Worm (Caenorhabditis elegans): ENCODE data around the gene idpp-16.

Gene idpp-16

ce11 chrV:11644166-11644565, 37.8 kb upstream of the idpp-16 start, which contains the start of gene bir-1:
bir-1 (plus strand) TSS chrV:11644477.
- TF ChIP-seq grh-1 (GFP tag; IDR thresholded peaks at IDR 0.05) (no peak), ztf-4 (tag; optimal IDR thresholded peaks at IDR 0.05) (no peak), fos-1 (tag; optimal IDR thresholded peaks at IDR 0.05) (peak; percentile 25), nhr-11 (tag; optimal IDR thresholded peaks at IDR 0.05) (no peak), zag-1 (tag; optimal IDR thresholded peaks at IDR 0.05) (no peak), ces-1 (GFP tag; optimal IDR thresholded peaks at IDR 0.05) (no peak), egl-13 (tag; optimal IDR thresholded peaks at IDR 0.05) (peak; percentile 29), lin-39 (tag; optimal IDR thresholded peaks at IDR 0.05) (no peak), egl-27 (tag; optimal IDR thresholded peaks at IDR 0.05) (no peak), efl-1 (optimal IDR thresholded peaks at IDR 0.05) (peak; percentile 79 to 85), efl-1 (GFP tag; optimal IDR thresholded peaks at IDR 0.05 in 1 of 2) (peak; percentile 82 to 96), rnt-1 (tag; optimal IDR thresholded peaks at IDR 0.05) (peak; percentile 91), tbx-2 (tag; optimal IDR thresholded peaks at IDR 0.05) (peak; percentile 68), tlp-1 (tag; optimal IDR thresholded peaks at IDR 0.05) (no peak), snu-23 (GFP tag; optimal IDR thresholded peaks at IDR 0.05) (peak; percentile 66), ceh-82 (tag; optimal IDR thresholded peaks at IDR 0.05) (peak in 1 of 3 experiments; percentile 76), blmp-1 (tag; optimal IDR thresholded peaks at IDR 0.05) (peak; percentile 65), skn-1 (tag; optimal IDR thresholded peaks at IDR 0.05) (peak; percentile 71), irx-1 (tag; optimal IDR thresholded peaks at IDR 0.05) (peak; percentile 52), unc-86 (tag; optimal IDR thresholded peaks at IDR 0.05) (peak; percentile 33), C04F5.9 (tag; optimal IDR thresholded peaks at IDR 0.05) (no peak), aha-1 (tag; optimal IDR thresholded peaks at IDR 0.05) (no peak), mdl-1 (tag; optimal IDR thresholded peaks at IDR 0.05) (peak in 1 of 2 experiments; percentile 84), mef-2 (tag; optimal IDR thresholded peaks at IDR 0.05) (no peak), fkh-4 (tag; optimal IDR thresholded peaks at IDR 0.05; ENCODE audit: borderline replicate concordance) (peak; percentile 24), lir-3 (tag; optimal IDR thresholded peaks at IDR 0.05; ENCODE audit: poor library complexity) (peak; percentile 80), sptf-1 (tag; optimal IDR thresholded peaks at IDR 0.05) (no peak), isw-1 (GFP tag; IDR thresholded peaks at IDR 0.05) (peak; percentile 60), ztf-11 (tag; optimal IDR thresholded peaks at IDR 0.05) (peak in 1 of 2 experiments; percentile 60), zip-4 (GFP tag; optimal IDR thresholded peaks at IDR 0.05) (no peak), lin-35 (GFP tag; optimal IDR thresholded peaks at IDR 0.05) (peak; percentile 76 to 89), aly-2 (tag; optimal IDR thresholded peaks at IDR 0.05) (no peak), fkh-8 (tag; optimal IDR thresholded peaks at IDR 0.05) (peak; percentile 59), elt-2 (tag; optimal IDR thresholded peaks at IDR 0.05) (no peak), sox-4 (tag; optimal IDR thresholded peaks at IDR 0.05) (no peak), ceh-88 (GFP tag; IDR thresholded peaks at IDR 0.05) (no peak), vab-15 (tag; optimal IDR thresholded peaks at IDR 0.05) (no peak), lin-15B (tag; optimal IDR thresholded peaks at IDR 0.05) (peak; percentile 81), pqm-1 (tag; optimal IDR thresholded peaks at IDR 0.05) (no peak), C16A3.4 (tag; optimal IDR thresholded peaks at IDR 0.05) (peak; percentile 72), pax-3 (tag; optimal IDR thresholded peaks at IDR 0.05) (peak; percentile 60), nhr-28 (tag; optimal IDR thresholded peaks at IDR 0.05) (no peak), jun-1 (tag; optimal IDR thresholded peaks at IDR 0.05) (no peak), ceh-90 (tag; optimal IDR thresholded peaks at IDR 0.05) (peak; percentile 69), elt-3 (tag; optimal IDR thresholded peaks at IDR 0.05) (peak in 1 of 6 experiments; percentile 4), nhr-19 (GFP tag; conservative IDR thresholded peaks at IDR 0.05) (peak; percentile 21), nhr-84 (tag; optimal IDR thresholded peaks at IDR 0.05) (no peak), pag-3 (tag; optimal IDR thresholded peaks at IDR 0.05; ENCODE audit: borderline replicate concordance, insufficient read depth) (peak; percentile 19), ama-1 (optimal IDR thresholded peaks at IDR 0.05) (no peak), swsn-7 (tag; optimal IDR thresholded peaks at IDR 0.05) (peak; percentile 54), unc-62 (GFP tag; optimal IDR thresholded peaks at IDR 0.05) (no peak), nhr-20 (tag; optimal IDR thresholded peaks at IDR 0.05) (peak; percentile 49), nhr-12 (tag; optimal IDR thresholded peaks at IDR 0.05) (no peak), nhr-47 (tag; optimal IDR thresholded peaks at IDR 0.05) (peak; percentile 68)

All from whole organism, L1 larva.